Worm (Caenorhabditis elegans) whole organism, young adult: ENCODE results near the gene C01C4.2.
A peak's percentile ranks its signal among the peaks of the same experiment; 100 is the strongest.

Experiments
- B0261.1 ChIP-seq: sonication (generic microtip); optimal IDR thresholded peaks from 2 replicates; lab custom pipeline; 2016; ENCODE audit warnings: mild to moderate bottlenecking, missing genetic modification characterization, moderate library complexity, missing compliant biosample characterization
- C17E4.6 ChIP-seq: fragments of 200-800 bp; sonication (Bioruptor generic); IDR thresholded peaks from 2 replicates; pipeline ENCODE4 v1.3.6; 2022; ENCODE audit warnings: missing genetic modification reagents, missing genetic modification characterization, missing compliant biosample characterization
- D2030.7 ChIP-seq: fragments of 200-800 bp; sonication (Bioruptor generic); IDR thresholded peaks from 2 replicates; pipeline ENCODE4 v1.3.6; 2022; ENCODE audit warnings: missing genetic modification reagents, missing genetic modification characterization, missing compliant biosample characterization
- F22D6.2 ChIP-seq: sonication (generic microtip); optimal IDR thresholded peaks from 2 replicates; lab custom pipeline; 2016; ENCODE audit warnings: mild to moderate bottlenecking, missing genetic modification characterization, missing compliant biosample characterization
- F33H1.4 ChIP-seq: fragments of 200-800 bp; sonication (Bioruptor generic); IDR thresholded peaks from 2 replicates; pipeline ENCODE4 v1.3.6; 2022; ENCODE audit warnings: missing genetic modification reagents, missing genetic modification characterization, missing compliant biosample characterization
- F39B2.1 ChIP-seq: fragments of 200-800 bp; sonication (Bioruptor generic); IDR thresholded peaks from 2 replicates; pipeline ENCODE4 v1.3.6; 2022; ENCODE audit warnings: missing genetic modification reagents, missing genetic modification characterization, missing compliant biosample characterization
- F57C9.4 ChIP-seq: sonication (generic microtip); optimal IDR thresholded peaks from 2 replicates; lab custom pipeline; 2017; ENCODE audit warnings: mild to moderate bottlenecking, missing genetic modification characterization, missing compliant biosample characterization
- T26A5.8 ChIP-seq: sonication (generic microtip); optimal IDR thresholded peaks from 2 replicates; lab custom pipeline; 2016; ENCODE audit warnings: missing genetic modification characterization, missing compliant biosample characterization
- Y53F4B.3 ChIP-seq: fragments of 200-800 bp; sonication (Bioruptor generic); IDR thresholded peaks from 2 replicates; pipeline ENCODE4 v1.3.6; 2022; ENCODE audit warnings: missing genetic modification reagents, missing genetic modification characterization, missing compliant biosample characterization
- Y56A3A.18 ChIP-seq: fragments of 200-800 bp; sonication (Bioruptor generic); IDR thresholded peaks from 2 replicates; pipeline ENCODE4 v1.3.6; 2022; ENCODE audit warnings: missing genetic modification reagents, missing genetic modification characterization, missing compliant biosample characterization
- Y67H2A.10 ChIP-seq: fragments of 200-800 bp; sonication (Bioruptor generic); conservative IDR thresholded peaks from 2 replicates; pipeline ENCODE4 v1.3.6; 2022; ENCODE audit warnings: missing genetic modification reagents, missing genetic modification characterization, missing compliant biosample characterization
- atf-7 ChIP-seq: sonication (generic microtip); optimal IDR thresholded peaks from 2 replicates; lab custom pipeline; 2017; ENCODE audit warnings: mild to moderate bottlenecking, missing genetic modification characterization, missing compliant biosample characterization
- cebp-1 ChIP-seq, 2 experiments: fragments of 200-800 bp in 1 of 2; sonication (Bioruptor generic) in 1 of 2; sonication (generic microtip) in 1 of 2; IDR thresholded peaks in 1 of 2; optimal IDR thresholded peaks in 1 of 2; 2 replicates each; pipeline versions ENCODE4 v1.3.6 to Lab custom; 2017 to 2022; ENCODE audit warnings: missing compliant biosample characterization in 2 of 2, missing genetic modification characterization in 2 of 2, mild to moderate bottlenecking in 1 of 2, missing genetic modification reagents in 1 of 2, moderate library complexity in 1 of 2
- cebp-2 ChIP-seq: fragments of 200-800 bp; sonication (Bioruptor generic); IDR thresholded peaks from 2 replicates; pipeline ENCODE4 v1.3.6; 2022; ENCODE audit warnings: missing genetic modification characterization, missing compliant biosample characterization
- ceh-27 ChIP-seq: fragments of 200-800 bp; sonication (Bioruptor generic); optimal IDR thresholded peaks from 2 replicates; lab custom pipeline; 2018; ENCODE audit warnings: mild to moderate bottlenecking, missing genetic modification characterization, moderate library complexity, missing compliant biosample characterization
- die-1 ChIP-seq: sonication (generic microtip); optimal IDR thresholded peaks from 2 replicates; lab custom pipeline; 2016; ENCODE audit warnings: missing genotype, mild to moderate bottlenecking, missing genetic modification characterization, missing compliant biosample characterization
- dox-1 ChIP-seq: fragments of 200-800 bp; sonication (Bioruptor generic); IDR thresholded peaks from 2 replicates; pipeline ENCODE4 v1.3.6; 2022; ENCODE audit warnings: missing genetic modification reagents, missing genetic modification characterization, missing compliant biosample characterization
- egl-44 ChIP-seq: fragments of 200-800 bp; sonication (Bioruptor generic); IDR thresholded peaks from 2 replicates; pipeline ENCODE4 v1.3.6; 2022; ENCODE audit warnings: missing genetic modification reagents, missing genetic modification characterization, missing compliant biosample characterization
- egrh-3 ChIP-seq: fragments of 200-800 bp; sonication (Bioruptor generic); IDR thresholded peaks from 2 replicates; pipeline ENCODE4 v1.3.6; 2022; ENCODE audit warnings: missing genetic modification reagents, missing genetic modification characterization, missing compliant biosample characterization
- ekl-4 ChIP-seq: fragments of 200-800 bp; sonication (Bioruptor generic); IDR thresholded peaks from 2 replicates; pipeline ENCODE4 v1.3.6; 2022; ENCODE audit warnings: missing genetic modification reagents, missing genetic modification characterization, missing compliant biosample characterization
- ets-4 ChIP-seq: fragments of 200-800 bp; sonication (Bioruptor generic); optimal IDR thresholded peaks from 2 replicates; lab custom pipeline; 2018; ENCODE audit warnings: mild to moderate bottlenecking, missing genetic modification characterization, missing compliant biosample characterization
- fkh-3 ChIP-seq: sonication (generic microtip); optimal IDR thresholded peaks from 2 replicates; lab custom pipeline; 2016; ENCODE audit warnings: mild to moderate bottlenecking, missing genetic modification characterization, missing compliant biosample characterization
- hlh-12 ChIP-seq: sonication (generic microtip); optimal IDR thresholded peaks from 2 replicates; lab custom pipeline; 2016; ENCODE audit warnings: missing genetic modification characterization, missing compliant biosample characterization
- let-526 ChIP-seq: fragments of 200-800 bp; sonication (Bioruptor generic); IDR thresholded peaks from 2 replicates; pipeline ENCODE4 v1.3.6; 2022; ENCODE audit warnings: missing genetic modification reagents, missing genetic modification characterization, missing compliant biosample characterization
- let-607 ChIP-seq, 2 experiments: fragments of 200-800 bp in 1 of 2; sonication (Bioruptor generic) in 1 of 2; sonication (generic microtip) in 1 of 2; optimal IDR thresholded peaks; 2 replicates each; lab custom pipeline; 2016 to 2018; ENCODE audit warnings: mild to moderate bottlenecking in 2 of 2, missing compliant biosample characterization in 2 of 2, missing genetic modification characterization in 2 of 2, moderate library complexity in 2 of 2, missing genotype in 1 of 2
- lin-26 ChIP-seq: fragments of 200-800 bp; sonication (Bioruptor generic); IDR thresholded peaks from 2 replicates; pipeline ENCODE4 v1.3.6; 2022; ENCODE audit warnings: missing genetic modification reagents, missing genetic modification characterization, missing compliant biosample characterization
- lin-35 ChIP-seq, 3 experiments: fragments of 150-350 bp in 2 of 3; sonication (generic microtip) in 1 of 3; optimal IDR thresholded peaks; 2 replicates each; lab custom pipeline; 2014 to 2018; ENCODE audit warnings: missing biosample characterization in 3 of 3, missing genetic modification characterization in 3 of 3, missing genetic modification reagents in 3 of 3
- nhr-80 ChIP-seq: sonication (generic microtip); optimal IDR thresholded peaks from 2 replicates; lab custom pipeline; 2016; ENCODE audit warnings: missing genetic modification characterization, missing compliant biosample characterization
- pbrm-1 ChIP-seq: fragments of 200-800 bp; sonication (Bioruptor generic); IDR thresholded peaks from 2 replicates; pipeline ENCODE4 v1.3.6; 2022; ENCODE audit warnings: missing genetic modification reagents, missing genetic modification characterization, missing compliant biosample characterization
- rcor-1 ChIP-seq: fragments of 200-800 bp; sonication (Bioruptor generic); IDR thresholded peaks from 2 replicates; pipeline ENCODE4 v1.3.6; 2022; ENCODE audit warnings: missing genetic modification reagents, missing genetic modification characterization, missing compliant biosample characterization
- rec-8 ChIP-seq, 2 experiments: sonication (generic microtip); optimal IDR thresholded peaks; 2 replicates each; lab custom pipeline; 2016; ENCODE audit warnings: mild to moderate bottlenecking in 2 of 2, missing genetic modification characterization in 2 of 2, missing genetic modification reagents in 2 of 2, missing genotype in 2 of 2, missing biosample characterization in 1 of 2, missing compliant biosample characterization in 1 of 2, moderate library complexity in 1 of 2
- repo-1 ChIP-seq: sonication (generic microtip); optimal IDR thresholded peaks from 2 replicates; lab custom pipeline; 2017; ENCODE audit warnings: mild to moderate bottlenecking, missing genetic modification characterization, missing compliant biosample characterization
- snpc-3.4 ChIP-seq: sonication (generic microtip); optimal IDR thresholded peaks from 2 replicates; lab custom pipeline; 2017; ENCODE audit warnings: missing genetic modification characterization, mild to moderate bottlenecking, missing compliant biosample characterization, antibody characterized with exemption, moderate library complexity, missing genotype, missing genetic modification reagents
- somi-1 ChIP-seq: fragments of 200-800 bp; sonication (Bioruptor generic); optimal IDR thresholded peaks from 2 replicates; lab custom pipeline; 2018; ENCODE audit warnings: mild to moderate bottlenecking, missing genetic modification characterization, missing compliant biosample characterization
- tbp1 ChIP-seq: fragments of 200-800 bp; sonication (Bioruptor generic); optimal IDR thresholded peaks from 2 replicates; lab custom pipeline; 2018; ENCODE audit warnings: mild to moderate bottlenecking, missing genetic modification characterization, missing compliant biosample characterization
- tbx-9 ChIP-seq: sonication (generic microtip); optimal IDR thresholded peaks from 2 replicates; lab custom pipeline; 2016; ENCODE audit warnings: borderline replicate concordance, missing genetic modification characterization, inconsistent platforms, missing compliant biosample characterization
- unc-130 ChIP-seq: sonication (generic microtip); optimal IDR thresholded peaks from 2 replicates; lab custom pipeline; 2016; ENCODE audit warnings: missing genetic modification reagents, missing genetic modification characterization, missing compliant biosample characterization
- unc-62 ChIP-seq: fragments of 150-350 bp; optimal IDR thresholded peaks from 2 replicates; lab custom pipeline; 2014; ENCODE audit warnings: missing biosample characterization, missing genetic modification reagents, missing genetic modification characterization
- xnd-1 ChIP-seq: sonication (generic microtip); optimal IDR thresholded peaks from 2 replicates; lab custom pipeline; 2016; ENCODE audit warnings: missing genotype, missing genetic modification reagents, missing genetic modification characterization, missing compliant biosample characterization
- zfh-2 ChIP-seq: fragments of 200-800 bp; sonication (Bioruptor generic); conservative IDR thresholded peaks from 2 replicates; pipeline ENCODE4 v1.3.6; 2022; ENCODE audit warnings: missing genetic modification reagents, missing genetic modification characterization, missing compliant biosample characterization
- ztf-25 ChIP-seq: fragments of 200-800 bp; sonication (Bioruptor generic); IDR thresholded peaks from 2 replicates; pipeline ENCODE4 v1.3.6; 2022; ENCODE audit warnings: missing genetic modification reagents, missing genetic modification characterization, missing compliant biosample characterization
- ztf-26 ChIP-seq: sonication (generic microtip); optimal IDR thresholded peaks from 2 replicates; lab custom pipeline; 2017; ENCODE audit warnings: missing genetic modification characterization, missing compliant biosample characterization

Gene C01C4.2

ce11 chrX:3722567-3722966 is 7.7 kb downstream of the C01C4.2 start:
- TF ChIP-seq egl-44 (GFP tag; lab: Robert Waterston, UW) (peak; percentile 56; the same call in 1 of the 2 replicates), rcor-1 (GFP tag; lab: Robert Waterston, UW) (0 out of 2 replicates have a peak, but pooled peaks have one; percentile 12), D2030.7 (GFP tag; lab: Robert Waterston, UW) (peak; percentile 25; the same call in 1 of the 2 replicates), Y56A3A.18 (GFP tag; lab: Robert Waterston, UW) (0 out of 2 replicates have a peak, but pooled peaks have one; percentile 17), ztf-25 (GFP tag; lab: Robert Waterston, UW) (peak; percentile 74; the same call in 1 of the 2 replicates), pbrm-1 (GFP tag; lab: Robert Waterston, UW) (0 out of 2 replicates have a peak, but pooled peaks have one; percentile 13), lin-26 (GFP tag; lab: Robert Waterston, UW) (peak; percentile 42; the same call in 1 of the 2 replicates)

DNA sequence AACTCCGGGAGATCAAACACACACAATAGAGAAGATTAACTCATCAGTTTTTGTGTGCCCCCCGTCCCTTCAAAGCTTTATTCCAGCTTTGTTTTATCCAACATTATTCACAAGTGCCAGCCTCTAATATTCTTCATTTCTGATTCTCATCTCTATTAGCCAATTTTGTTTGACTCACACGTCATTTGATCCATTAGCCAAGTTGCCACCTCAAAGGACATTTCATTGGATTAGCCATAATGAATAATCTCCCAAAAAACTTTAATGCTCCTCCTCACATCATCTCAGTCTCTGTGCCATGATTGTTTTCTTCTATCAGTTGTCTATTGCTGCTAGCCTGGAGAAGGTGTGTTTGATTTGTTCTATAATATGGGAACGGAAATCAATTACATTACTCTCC is 10.5 kb downstream of the C01C4.2 start:
- TF ChIP-seq snpc-3.4 (tag; lab: Kevin White, UChicago) = no peak
- TF ChIP-seq egrh-3 (GFP tag; lab: Robert Waterston, UW) = no peak
- no peak for TF ChIP-seq ceh-27 (GFP tag; lab: Kevin White, UChicago)
- TF ChIP-seq tbp1 (GFP tag; lab: Kevin White, UChicago) = no peak
- TF ChIP-seq T26A5.8 = no peak
- no peak for TF ChIP-seq Y53F4B.3
- no peak for TF ChIP-seq cebp-2 (GFP tag; lab: Robert Waterston, UW)
- no peak for TF ChIP-seq lin-35 (GFP tag; optimal IDR thresholded peaks at IDR 0.05; lab: Kevin White, UChicago)
- no peak for TF ChIP-seq unc-130 (GFP tag; lab: Kevin White, UChicago)
- no peak for TF ChIP-seq tbx-9 (tag; lab: Kevin White, UChicago)
- no peak for TF ChIP-seq die-1 (tag; lab: Kevin White, UChicago)
- TF ChIP-seq let-607 (tag; optimal IDR thresholded peaks at IDR 0.05; lab: Kevin White, UChicago) = no peak
- TF ChIP-seq ztf-26 (tag; lab: Kevin White, UChicago) = no peak
- TF ChIP-seq F33H1.4 = no peak

DNA sequence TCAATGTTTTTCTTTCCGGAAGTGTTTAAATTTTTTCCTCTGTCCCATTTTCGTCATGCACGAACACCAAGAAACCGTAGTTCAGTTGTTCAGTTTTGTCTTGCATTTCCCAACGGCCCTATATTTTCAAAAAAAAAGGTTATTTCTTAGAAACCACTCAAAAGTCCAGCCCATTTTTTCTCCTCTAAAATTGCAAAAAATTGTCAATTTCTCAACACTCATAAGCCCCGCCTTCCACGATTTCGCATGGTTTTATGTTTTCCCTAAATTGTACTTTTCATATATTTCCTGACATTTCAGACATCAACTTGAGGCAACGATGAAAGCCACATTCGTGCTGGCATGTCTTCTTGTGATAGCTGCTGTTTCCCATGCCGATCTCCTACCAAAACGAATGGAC is 12.4 kb downstream of the C01C4.2 start, which contains the start of gene nlp-1:
TSS of gene nlp-1 (plus strand) at position 301 of the 400 bp plus-strand sequence.
- TF ChIP-seq unc-62 (GFP tag; lab: Kevin White, UChicago) (no peak), egrh-3 (GFP tag; lab: Robert Waterston, UW) (no peak), somi-1 (GFP tag; lab: Kevin White, UChicago) (no peak), fkh-3 (tag; lab: Kevin White, UChicago) (no peak), ekl-4 (no peak), C17E4.6 (GFP tag; lab: Robert Waterston, UW) (no peak), rec-8 (tag; optimal IDR thresholded peaks at IDR 0.05; lab: Kevin White, UChicago) (no peak), repo-1 (no peak), F39B2.1 (GFP tag; lab: Robert Waterston, UW) (no peak)

DNA sequence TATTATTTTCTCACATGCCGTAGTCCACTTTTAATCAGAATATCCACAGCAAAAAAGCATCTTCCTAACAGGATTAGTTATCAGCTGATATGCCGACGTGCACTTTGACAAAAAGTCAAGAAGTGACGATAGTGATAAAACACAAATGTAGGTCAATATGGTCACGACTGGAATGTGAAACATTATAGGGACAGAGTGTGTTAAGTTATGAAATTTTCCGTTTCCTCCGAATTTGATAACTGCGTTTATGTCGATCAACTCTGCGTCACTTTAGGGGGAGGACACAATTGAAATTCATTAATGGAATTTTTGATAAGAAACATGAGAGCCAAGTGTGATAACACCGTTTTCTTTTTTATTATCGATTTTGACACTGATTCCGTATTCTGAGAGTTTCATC is 14.1 kb downstream of the C01C4.2 start, which contains the start of gene aex-4:
TSS of gene aex-4 (plus strand) at position 312 of the 400 bp plus-strand sequence.
- TF ChIP-seq hlh-12 (no peak), C17E4.6 (GFP tag; lab: Robert Waterston, UW) (no peak), cebp-1 (GFP tag; IDR thresholded peaks at IDR 0.05; lab: Robert Waterston, UW) (peak; percentile 66), cebp-1 (tag; optimal IDR thresholded peaks at IDR 0.05; lab: Kevin White, UChicago) (no peak), dox-1 (GFP tag; lab: Robert Waterston, UW) (peak; percentile 42; the same call in 1 of the 2 replicates), F22D6.2 (tag; lab: Kevin White, UChicago) (no peak), pbrm-1 (GFP tag; lab: Robert Waterston, UW) (no peak), ets-4 (GFP tag; lab: Kevin White, UChicago) (peak; percentile 7), nhr-80 (tag; lab: Kevin White, UChicago) (peak; percentile 96), let-607 (tag; optimal IDR thresholded peaks at IDR 0.05; lab: Kevin White, UChicago) (peak; percentile 23 to 52), Y56A3A.18 (GFP tag; lab: Robert Waterston, UW) (0 out of 2 replicates have a peak, but pooled peaks have one; percentile 34), somi-1 (GFP tag; lab: Kevin White, UChicago) (no peak), Y67H2A.10 (GFP tag; lab: Robert Waterston, UW) (no peak), F57C9.4 (tag; lab: Kevin White, UChicago) (no peak), xnd-1 (tag; lab: Kevin White, UChicago) (no peak), egl-44 (GFP tag; lab: Robert Waterston, UW) (peak; percentile 66; the same call in 1 of the 2 replicates), zfh-2 (no peak), B0261.1 (tag; lab: Kevin White, UChicago) (no peak), let-526 (GFP tag; lab: Robert Waterston, UW) (no peak), atf-7 (tag; lab: Kevin White, UChicago) (peak; percentile 68), ztf-25 (GFP tag; lab: Robert Waterston, UW) (no peak)
